Worm (Caenorhabditis elegans): ENCODE data around the gene F37A8.2.

The F37A8.2 gene

ce11 chrIII:3979980-3980631 is 48.8 kb upstream of the F37A8.2 start (continued):
- peak; percentile 61; the same call in 1 of the 2 replicates for TF ChIP-seq pha-4 (GFP tag; IDR thresholded peaks at IDR 0.05)
- TF ChIP-seq pha-4 (tag; optimal IDR thresholded peaks at IDR 0.05), result no peak
- TF ChIP-seq lin-38 (GFP tag; IDR thresholded peaks at IDR 0.05), result peak; percentile 41; the same call in 1 of the 2 replicates
- TF ChIP-seq spr-3 (GFP tag; optimal IDR thresholded peaks at IDR 0.05), result no peak
- peak; percentile 60 to 71 for TF ChIP-seq daf-16 (GFP tag; optimal IDR thresholded peaks at IDR 0.05)
- peak; percentile 95 for TF ChIP-seq daf-16 (tag; optimal IDR thresholded peaks at IDR 0.05)
- TF ChIP-seq nhr-111 (GFP tag; optimal IDR thresholded peaks at IDR 0.05), result no peak
- no peak for TF ChIP-seq F44E2.7 (GFP tag; IDR thresholded peaks at IDR 0.05)
- peak; percentile 90 for TF ChIP-seq hmg-1.1 (GFP tag; IDR thresholded peaks at IDR 0.05)
- no peak for TF ChIP-seq ceh-44 (GFP tag; IDR thresholded peaks at IDR 0.05)
- no peak for TF ChIP-seq zip-11 (GFP tag; IDR thresholded peaks at IDR 0.05)
- peak in 1 of 2 experiments; percentile 54 for TF ChIP-seq hif-1 (tag; optimal IDR thresholded peaks at IDR 0.05)
- TF ChIP-seq pqm-1 (tag; optimal IDR thresholded peaks at IDR 0.05), result peak; percentile 58
- peak; percentile 37; the same call in 1 of the 2 replicates for TF ChIP-seq T26A8.4 (GFP tag; IDR thresholded peaks at IDR 0.05)
- TF ChIP-seq fos-1 (tag; optimal IDR thresholded peaks at IDR 0.05), result no peak
- no peak for TF ChIP-seq daf-8 (GFP tag; IDR thresholded peaks at IDR 0.05)
- peak in 1 of 2 experiments; percentile 66 for TF ChIP-seq lsy-2 (tag; optimal IDR thresholded peaks at IDR 0.05)
- peak; percentile 77 for TF ChIP-seq rbr-2 (tag; optimal IDR thresholded peaks at IDR 0.05)
- no peak for TF ChIP-seq mxl-2 (GFP tag; conservative IDR thresholded peaks at IDR 0.05)

ce11 chrIII:3978438-3978837 is 47.1 kb upstream of the F37A8.2 start:
- TF ChIP-seq hlh-30 (tag; optimal IDR thresholded peaks at IDR 0.05; ENCODE audit: insufficient read depth) (peak; percentile 13), unc-62 (GFP tag; optimal IDR thresholded peaks at IDR 0.05 in 1 of 2) (peak in 1 of 2 experiments; percentile 80), unc-62 (tag; optimal IDR thresholded peaks at IDR 0.05) (no peak), zag-1 (tag; optimal IDR thresholded peaks at IDR 0.05) (no peak), aha-1 (tag) (peak; percentile 11), mep-1 (tag; optimal IDR thresholded peaks at IDR 0.05) (peak; percentile 16)

- TF ChIP-seq hlh-30 (tag; optimal IDR thresholded peaks at IDR 0.05; ENCODE audit: insufficient read depth), result peak; percentile 75
- peak; percentile 15 for TF ChIP-seq dve-1 (tag; optimal IDR thresholded peaks at IDR 0.05; ENCODE audit: insufficient read depth)
- TF ChIP-seq nhr-28 (tag; optimal IDR thresholded peaks at IDR 0.05), result peak; percentile 3
- peak in 1 of 2 experiments; percentile 6 for TF ChIP-seq mdl-1 (tag; optimal IDR thresholded peaks at IDR 0.05)
- TF ChIP-seq hlh-11 (tag; optimal IDR thresholded peaks at IDR 0.05), result peak; percentile 45
- TF ChIP-seq aha-1 (tag), result no peak
These were observed 45.7 kb upstream of the F37A8.2 start for ce11 chrIII:3976992-3977391.

- TF ChIP-seq unc-39 (tag; optimal IDR thresholded peaks at IDR 0.05) (no peak), hif-1 (tag; optimal IDR thresholded peaks at IDR 0.05) (no peak), dmd-8 (GFP tag; IDR thresholded peaks at IDR 0.05) (no peak), ama-1 (optimal IDR thresholded peaks at IDR 0.05) (no peak), mep-1 (tag; optimal IDR thresholded peaks at IDR 0.05) (no peak), F44E2.7 (GFP tag; IDR thresholded peaks at IDR 0.05) (no peak), daf-19 (GFP tag; conservative IDR thresholded peaks at IDR 0.05) (no peak), rbr-2 (tag; optimal IDR thresholded peaks at IDR 0.05) (no peak), F49E8.2 (tag; optimal IDR thresholded peaks at IDR 0.05; ENCODE audit: borderline replicate concordance) (no peak), hmg-1.1 (GFP tag; IDR thresholded peaks at IDR 0.05) (no peak), dmd-6 (GFP tag; IDR thresholded peaks at IDR 0.05) (no peak), daf-12 (tag; optimal IDR thresholded peaks at IDR 0.05) (no peak), nhr-111 (GFP tag; optimal IDR thresholded peaks at IDR 0.05) (no peak), daf-8 (GFP tag; IDR thresholded peaks at IDR 0.05) (no peak), ceh-62 (tag; optimal IDR thresholded peaks at IDR 0.05) (no peak), F26F4.8 (GFP tag; conservative IDR thresholded peaks at IDR 0.05) (no peak), F10B5.3 (tag; optimal IDR thresholded peaks at IDR 0.05) (no peak), F37D6.2 (tag; optimal IDR thresholded peaks at IDR 0.05) (no peak)
These were observed 45.0 kb upstream of the F37A8.2 start, which contains the start of gene msi-1 for ce11 chrIII:3976291-3976690. Gene msi-1 (minus strand): TSS chrIII:3976391.

All from whole organism, L4 larva.